Worm (Caenorhabditis elegans) whole organism, early embryonic: ENCODE results near the gene dgk-4.

Experiments used
- B0310.2 ChIP-seq: sonication (generic microtip); optimal IDR thresholded peaks from 2 replicates; lab custom pipeline; 2016; ENCODE audit warnings: mild to moderate bottlenecking, missing genetic modification characterization, missing compliant biosample characterization
- F13C5.2 ChIP-seq: sonication (generic microtip); optimal IDR thresholded peaks from 2 replicates; lab custom pipeline; 2017; ENCODE audit warnings: mild to moderate bottlenecking, missing genetic modification characterization, inconsistent platforms, missing compliant biosample characterization
- ama-1 ChIP-seq: fragments of 150-350 bp; optimal IDR thresholded peaks from 2 replicates; lab custom pipeline; 2014
- ceh-13 ChIP-seq: fragments of 200-800 bp; sonication (Bioruptor generic); optimal IDR thresholded peaks from 2 replicates; lab custom pipeline; 2018; ENCODE audit warnings: mild to moderate bottlenecking, missing genetic modification characterization, missing compliant biosample characterization
- flt-1 ChIP-seq: fragments of 200-800 bp; sonication (Bioruptor generic); IDR thresholded peaks from 2 replicates; pipeline ENCODE4 v1.3.6; 2022; ENCODE audit warnings: missing genetic modification characterization, missing compliant biosample characterization
- hmg-4 ChIP-seq: fragments of 200-800 bp; sonication (Bioruptor generic); optimal IDR thresholded peaks from 2 replicates; lab custom pipeline; 2018; ENCODE audit warnings: mild to moderate bottlenecking, missing genetic modification characterization, missing compliant biosample characterization
- hnd-1 ChIP-seq: sonication (generic microtip); optimal IDR thresholded peaks from 2 replicates; lab custom pipeline; 2016; ENCODE audit warnings: missing genetic modification characterization, missing compliant biosample characterization
- pes-1 ChIP-seq: fragments of 200-800 bp; sonication (Bioruptor generic); IDR thresholded peaks from 2 replicates; pipeline ENCODE4 v1.3.6; 2022; ENCODE audit warnings: missing genetic modification reagents, missing genetic modification characterization, missing compliant biosample characterization
- sea-1 ChIP-seq: fragments of 200-800 bp; sonication (Bioruptor generic); conservative IDR thresholded peaks from 2 replicates; pipeline ENCODE4 v1.3.6; 2022; ENCODE audit warnings: missing genetic modification characterization, missing compliant biosample characterization
- tra-4 ChIP-seq: sonication (generic microtip); optimal IDR thresholded peaks from 2 replicates; lab custom pipeline; 2017; ENCODE audit warnings: missing genetic modification characterization, missing compliant biosample characterization

DNA sequence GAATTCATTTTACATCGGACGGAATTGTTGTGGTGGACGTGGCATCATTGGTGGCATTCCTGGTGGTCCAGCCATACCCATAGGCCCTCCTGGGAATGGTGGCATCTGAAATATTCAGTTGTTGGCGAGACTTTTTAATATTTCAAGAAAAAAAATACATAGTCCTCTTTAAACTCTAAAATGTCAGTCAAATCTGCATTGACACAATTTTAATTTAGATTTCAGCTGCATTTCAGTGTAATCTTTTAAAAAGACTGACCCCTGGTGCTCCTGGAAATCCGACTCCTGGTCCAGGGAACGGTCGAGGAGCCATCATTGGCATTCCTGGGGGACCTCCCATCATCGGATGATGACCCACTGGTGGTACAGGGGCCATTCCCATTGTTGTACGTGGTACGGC lies 55.8 kb downstream of the dgk-4 start:
- no peak for TF ChIP-seq flt-1 (GFP tag; lab: Robert Waterston, UW)
- no peak for TF ChIP-seq B0310.2
- no peak for TF ChIP-seq tra-4 (tag; lab: Kevin White, UChicago)
- TF ChIP-seq hnd-1 (tag; lab: Kevin White, UChicago): no peak
- TF ChIP-seq sea-1 (GFP tag; lab: Robert Waterston, UW): no peak
- no peak for TF ChIP-seq pes-1 (GFP tag; lab: Robert Waterston, UW)
- TF ChIP-seq hmg-4 (GFP tag; lab: Kevin White, UChicago): no peak
- no peak for TF ChIP-seq ama-1
- no peak for TF ChIP-seq F13C5.2 (tag; lab: Kevin White, UChicago)
- no peak for TF ChIP-seq ceh-13 (GFP tag; lab: Kevin White, UChicago)
